Worm (Caenorhabditis elegans): ENCODE results near the gene cysl-4.

cysl-4 gene

ce11 chrV:2029877-2030276 is 25.1 kb downstream of the cysl-4 start, which contains the start of gene F59A7.12:
Gene F59A7.12 (plus strand): TSS chrV:2030177.
- no peak for TF ChIP-seq lin-13 (GFP tag; optimal IDR thresholded peaks at IDR 0.05)
- no peak for TF ChIP-seq sem-4 (tag; optimal IDR thresholded peaks at IDR 0.05)
- TF ChIP-seq lin-39 (tag; optimal IDR thresholded peaks at IDR 0.05), result no peak
- no peak for TF ChIP-seq sma-9 (GFP tag; optimal IDR thresholded peaks at IDR 0.05)
- no peak for TF ChIP-seq sma-9 (tag; optimal IDR thresholded peaks at IDR 0.05)
- TF ChIP-seq nhr-11 (tag; optimal IDR thresholded peaks at IDR 0.05), result no peak

ce11 chrV:2030661-2031060 is 25.9 kb downstream of the cysl-4 start:
- TF ChIP-seq gmeb-1 (tag; optimal IDR thresholded peaks at IDR 0.05), result no peak

- TF ChIP-seq nhr-10 (tag; optimal IDR thresholded peaks at IDR 0.05) (no peak), sma-3 (GFP tag; optimal IDR thresholded peaks at IDR 0.05) (no peak), C34F6.9 (tag; optimal IDR thresholded peaks at IDR 0.05) (no peak), mab-5 (tag; optimal IDR thresholded peaks at IDR 0.05) (no peak), egl-27 (tag; optimal IDR thresholded peaks at IDR 0.05) (no peak), ceh-16 (tag; optimal IDR thresholded peaks at IDR 0.05) (no peak), nhr-129 (tag; optimal IDR thresholded peaks at IDR 0.05) (no peak), aly-2 (tag; optimal IDR thresholded peaks at IDR 0.05) (no peak)
Measured at ce11 chrV:2031454-2031853, 26.7 kb downstream of the cysl-4 start, which contains the start of gene hil-6. Gene hil-6 (minus strand): TSS chrV:2031554.

- TF ChIP-seq mbf-1 (tag; optimal IDR thresholded peaks at IDR 0.05), result no peak
- no peak for TF ChIP-seq mdl-1 (tag; optimal IDR thresholded peaks at IDR 0.05)
- TF ChIP-seq nhr-237 (tag; optimal IDR thresholded peaks at IDR 0.05), result no peak
- no peak for TF ChIP-seq ZK546.5 (tag; optimal IDR thresholded peaks at IDR 0.05)
- TF ChIP-seq skn-1 (tag; optimal IDR thresholded peaks at IDR 0.05), result no peak
- TF ChIP-seq unc-39 (tag; optimal IDR thresholded peaks at IDR 0.05), result no peak
- no peak for TF ChIP-seq unc-55 (GFP tag; optimal IDR thresholded peaks at IDR 0.05)
- no peak for TF ChIP-seq ceh-82 (tag; optimal IDR thresholded peaks at IDR 0.05)
- no peak for TF ChIP-seq gmeb-1 (tag; optimal IDR thresholded peaks at IDR 0.05)
- no peak for TF ChIP-seq peb-1 (tag; optimal IDR thresholded peaks at IDR 0.05)
- TF ChIP-seq nhr-25 (tag; optimal IDR thresholded peaks at IDR 0.05), result no peak
- no peak for TF ChIP-seq nhr-11 (tag; optimal IDR thresholded peaks at IDR 0.05)
Measured at ce11 chrV:2035545-2035944, 30.8 kb downstream of the cysl-4 start, which contains the start of gene srab-23. Gene srab-23 (minus strand): TSS chrV:2035645.

ce11 chrV:2045956-2046355 is 41.2 kb downstream of the cysl-4 start, which contains the start of gene Y40B10A.5:
Gene Y40B10A.5 (minus strand): TSS chrV:2046056.
- TF ChIP-seq C34F6.9 (tag; optimal IDR thresholded peaks at IDR 0.05) (no peak), elt-3 (tag; optimal IDR thresholded peaks at IDR 0.05) (no peak), dmd-4 (tag; optimal IDR thresholded peaks at IDR 0.05) (no peak), ztf-11 (tag; optimal IDR thresholded peaks at IDR 0.05) (no peak), snpc-4 (tag; optimal IDR thresholded peaks at IDR 0.05) (no peak), lin-39 (tag; optimal IDR thresholded peaks at IDR 0.05) (no peak), aly-2 (tag; optimal IDR thresholded peaks at IDR 0.05) (no peak), nhr-237 (tag; optimal IDR thresholded peaks at IDR 0.05) (no peak), nhr-25 (tag; optimal IDR thresholded peaks at IDR 0.05) (no peak), lin-13 (GFP tag; optimal IDR thresholded peaks at IDR 0.05) (no peak), ZK546.5 (tag; optimal IDR thresholded peaks at IDR 0.05) (no peak)

ce11 chrV:2050136-2050535 is 45.4 kb downstream of the cysl-4 start, which contains the start of gene comt-4:
Gene comt-4 (minus strand): TSS chrV:2050185.
- TF ChIP-seq fos-1 (tag; optimal IDR thresholded peaks at IDR 0.05), result peak; percentile 4
- TF ChIP-seq sma-9 (GFP tag; optimal IDR thresholded peaks at IDR 0.05), result peak; percentile 71
- TF ChIP-seq sma-9 (tag; optimal IDR thresholded peaks at IDR 0.05), result no peak
- TF ChIP-seq elt-1 (tag; optimal IDR thresholded peaks at IDR 0.05), result no peak

- no peak for TF ChIP-seq sma-9 (GFP tag; optimal IDR thresholded peaks at IDR 0.05)
- no peak for TF ChIP-seq sma-9 (tag; optimal IDR thresholded peaks at IDR 0.05)
- TF ChIP-seq unc-39 (tag; optimal IDR thresholded peaks at IDR 0.05), result no peak
- TF ChIP-seq mbf-1 (tag; optimal IDR thresholded peaks at IDR 0.05), result no peak
- no peak for TF ChIP-seq nhr-21 (tag; optimal IDR thresholded peaks at IDR 0.05)
- TF ChIP-seq zag-1 (tag; optimal IDR thresholded peaks at IDR 0.05), result no peak
- TF ChIP-seq unc-62 (GFP tag; optimal IDR thresholded peaks at IDR 0.05), result no peak
- no peak for TF ChIP-seq dmd-4 (tag; optimal IDR thresholded peaks at IDR 0.05)
- TF ChIP-seq skn-1 (tag; optimal IDR thresholded peaks at IDR 0.05), result no peak
- TF ChIP-seq gmeb-1 (tag; optimal IDR thresholded peaks at IDR 0.05), result no peak
- TF ChIP-seq ama-1 (optimal IDR thresholded peaks at IDR 0.05), result no peak
- no peak for TF ChIP-seq snpc-4 (tag; optimal IDR thresholded peaks at IDR 0.05)
- no peak for TF ChIP-seq lin-39 (tag; optimal IDR thresholded peaks at IDR 0.05)
- TF ChIP-seq ztf-4 (tag; optimal IDR thresholded peaks at IDR 0.05), result no peak
- no peak for TF ChIP-seq ZK546.5 (tag; optimal IDR thresholded peaks at IDR 0.05)
- TF ChIP-seq nhr-12 (tag; optimal IDR thresholded peaks at IDR 0.05), result no peak
- TF ChIP-seq sem-4 (tag; optimal IDR thresholded peaks at IDR 0.05), result no peak
- TF ChIP-seq ztf-11 (tag; optimal IDR thresholded peaks at IDR 0.05), result no peak
- TF ChIP-seq elt-1 (tag; optimal IDR thresholded peaks at IDR 0.05), result no peak
- TF ChIP-seq elt-3 (tag; optimal IDR thresholded peaks at IDR 0.05), result no peak
Measured at ce11 chrV:2050790-2051189, 46.0 kb downstream of the cysl-4 start.
